Worm (Caenorhabditis elegans) whole organism, L3 larva: Measurements from ENCODE around the gene F37C12.14.

Experiments
- R02D3.7 ChIP-seq: fragments of 150-350 bp; optimal IDR thresholded peaks from 2 replicates; lab custom pipeline; 2014; ENCODE audit warnings: missing biosample characterization, missing genetic modification characterization
- ZK546.5 ChIP-seq: sonication (generic microtip); optimal IDR thresholded peaks from 2 replicates; lab custom pipeline; 2017; ENCODE audit warnings: missing biosample characterization, missing genetic modification characterization
- aly-2 ChIP-seq: fragments of 150-350 bp; optimal IDR thresholded peaks from 2 replicates; lab custom pipeline; 2014; ENCODE audit warnings: missing biosample characterization, missing genetic modification characterization
- ama-1 ChIP-seq: fragments of 150-350 bp; optimal IDR thresholded peaks from 2 replicates; lab custom pipeline; 2018
- ceh-16 ChIP-seq: sonication (generic microtip); optimal IDR thresholded peaks from 2 replicates; lab custom pipeline; 2017; ENCODE audit warnings: missing biosample characterization, missing genetic modification characterization
- ceh-28 ChIP-seq: fragments of 150-350 bp; optimal IDR thresholded peaks from 2 replicates; lab custom pipeline; 2014; ENCODE audit warnings: missing biosample characterization, missing genetic modification reagents, missing genetic modification characterization
- ceh-82 ChIP-seq: fragments of 150-350 bp; optimal IDR thresholded peaks from 2 replicates; lab custom pipeline; 2014; ENCODE audit warnings: missing biosample characterization, missing genetic modification characterization
- ceh-9 ChIP-seq: sonication (generic microtip); optimal IDR thresholded peaks from 2 replicates; lab custom pipeline; 2018; ENCODE audit warnings: missing biosample characterization, missing genetic modification characterization
- daf-12 ChIP-seq: fragments of 150-350 bp; optimal IDR thresholded peaks from 2 replicates; lab custom pipeline; 2014; ENCODE audit warnings: missing biosample characterization, missing genetic modification reagents, missing genetic modification characterization
- egl-27 ChIP-seq: sonication (generic microtip); optimal IDR thresholded peaks from 4 replicates; lab custom pipeline; 2017; ENCODE audit warnings: missing biosample characterization, missing genetic modification reagents, missing genetic modification characterization
- egl-5 ChIP-seq: fragments of 150-350 bp; optimal IDR thresholded peaks from 2 replicates; lab custom pipeline; 2017; ENCODE audit warnings: missing biosample characterization, missing genetic modification reagents, missing genetic modification characterization, inconsistent platforms
- elt-1 ChIP-seq: fragments of 150-350 bp; optimal IDR thresholded peaks from 2 replicates; lab custom pipeline; 2014; ENCODE audit warnings: missing biosample characterization, missing genetic modification characterization
- elt-2 ChIP-seq: sonication (generic microtip); optimal IDR thresholded peaks from 2 replicates; lab custom pipeline; 2016; ENCODE audit warnings: missing genetic modification reagents, mild to moderate bottlenecking, missing genetic modification characterization, missing compliant biosample characterization
- elt-3 ChIP-seq, 3 experiments: fragments of 150-350 bp in 1 of 3; sonication (generic microtip) in 2 of 3; optimal IDR thresholded peaks; 2 replicates in 2 of 3; 4 replicates in 1 of 3; lab custom pipeline; 2014 to 2017; ENCODE audit warnings: missing biosample characterization in 3 of 3, missing genetic modification characterization in 3 of 3
- eor-1 ChIP-seq, 2 experiments: fragments of 150-350 bp; optimal IDR thresholded peaks; 2 replicates each; lab custom pipeline; 2014 to 2018; ENCODE audit warnings: missing biosample characterization in 2 of 2, missing genetic modification characterization in 2 of 2
- fkh-10 ChIP-seq: sonication (generic microtip); optimal IDR thresholded peaks from 2 replicates; lab custom pipeline; 2017; ENCODE audit warnings: missing biosample characterization, missing genetic modification reagents, missing genetic modification characterization
- fkh-2 ChIP-seq: fragments of 150-350 bp; optimal IDR thresholded peaks from 2 replicates; lab custom pipeline; 2014; ENCODE audit warnings: missing biosample characterization, missing genetic modification reagents, missing genetic modification characterization
- fos-1 ChIP-seq: fragments of 150-350 bp; optimal IDR thresholded peaks from 2 replicates; lab custom pipeline; 2014; ENCODE audit warnings: missing biosample characterization, missing genetic modification characterization
- hmg-11 ChIP-seq: sonication (generic microtip); optimal IDR thresholded peaks from 2 replicates; lab custom pipeline; 2016; ENCODE audit warnings: missing genetic modification characterization, missing compliant biosample characterization
- jun-1 ChIP-seq: fragments of 150-350 bp; optimal IDR thresholded peaks from 2 replicates; lab custom pipeline; 2014; ENCODE audit warnings: missing biosample characterization, missing genetic modification reagents, missing genetic modification characterization
- lin-15B ChIP-seq: fragments of 150-350 bp; optimal IDR thresholded peaks from 2 replicates; lab custom pipeline; 2014; ENCODE audit warnings: missing biosample characterization, missing genetic modification characterization
- lin-39 ChIP-seq: fragments of 150-350 bp; optimal IDR thresholded peaks from 2 replicates; lab custom pipeline; 2018; ENCODE audit warnings: missing biosample characterization, missing genetic modification reagents, missing genetic modification characterization
- lsy-12 ChIP-seq: sonication (generic microtip); optimal IDR thresholded peaks from 2 replicates; lab custom pipeline; 2016; ENCODE audit warnings: mild to moderate bottlenecking, missing genetic modification characterization, missing compliant biosample characterization
- mdl-1 ChIP-seq: fragments of 150-350 bp; optimal IDR thresholded peaks from 2 replicates; lab custom pipeline; 2014; ENCODE audit warnings: missing biosample characterization, missing genetic modification characterization
- mml-1 ChIP-seq: fragments of 150-350 bp; sonication (generic microtip); optimal IDR thresholded peaks from 3 replicates; lab custom pipeline; 2014; ENCODE audit warnings: missing biosample characterization, missing genetic modification characterization
- nfya-1 ChIP-seq: sonication (generic microtip); optimal IDR thresholded peaks from 2 replicates; lab custom pipeline; 2017; ENCODE audit warnings: missing genetic modification characterization, mild to moderate bottlenecking, missing compliant biosample characterization, antibody characterized with exemption, moderate library complexity; ENCODE audit not compliant: insufficient read depth
- nhr-12 ChIP-seq: fragments of 150-350 bp; optimal IDR thresholded peaks from 2 replicates; lab custom pipeline; 2014; ENCODE audit warnings: missing biosample characterization, missing genetic modification characterization
- nhr-23 ChIP-seq: fragments of 150-350 bp; optimal IDR thresholded peaks from 2 replicates; lab custom pipeline; 2014; ENCODE audit warnings: missing biosample characterization, missing genetic modification reagents, missing genetic modification characterization
- nhr-237 ChIP-seq: fragments of 150-350 bp; optimal IDR thresholded peaks from 2 replicates; lab custom pipeline; 2014; ENCODE audit warnings: missing biosample characterization, missing genetic modification characterization
- nhr-25 ChIP-seq: sonication (generic microtip); optimal IDR thresholded peaks from 2 replicates; lab custom pipeline; 2017; ENCODE audit warnings: missing biosample characterization, missing genetic modification characterization
- nhr-28 ChIP-seq: fragments of 150-350 bp; optimal IDR thresholded peaks from 2 replicates; lab custom pipeline; 2014; ENCODE audit warnings: missing biosample characterization, missing genetic modification characterization
- nhr-43 ChIP-seq: sonication (generic microtip); optimal IDR thresholded peaks from 2 replicates; lab custom pipeline; 2016; ENCODE audit warnings: mild to moderate bottlenecking, missing genetic modification characterization, missing compliant biosample characterization; ENCODE audit not compliant: poor library complexity, severe bottlenecking
- nhr-67 ChIP-seq: fragments of 150-350 bp; optimal IDR thresholded peaks from 2 replicates; lab custom pipeline; 2014; ENCODE audit warnings: missing biosample characterization, missing genetic modification characterization
- nhr-76 ChIP-seq: fragments of 150-350 bp; sonication (generic microtip); optimal IDR thresholded peaks from 5 replicates; lab custom pipeline; 2014; ENCODE audit warnings: missing biosample characterization, missing genetic modification characterization
- pha-4 ChIP-seq: fragments of 150-350 bp; optimal IDR thresholded peaks from 2 replicates; lab custom pipeline; 2014; ENCODE audit warnings: missing biosample characterization, missing genetic modification reagents, missing genetic modification characterization
- pqm-1 ChIP-seq: fragments of 150-350 bp; optimal IDR thresholded peaks from 2 replicates; lab custom pipeline; 2017; ENCODE audit warnings: missing biosample characterization, missing genetic modification characterization, inconsistent platforms
- sea-2 ChIP-seq: fragments of 150-350 bp; sonication (generic microtip); optimal IDR thresholded peaks from 4 replicates; lab custom pipeline; 2014; ENCODE audit warnings: missing biosample characterization, missing genetic modification reagents, missing genetic modification characterization
- skn-1 ChIP-seq: fragments of 150-350 bp; optimal IDR thresholded peaks from 2 replicates; lab custom pipeline; 2014; ENCODE audit warnings: missing biosample characterization, missing genetic modification characterization
- snpc-4 ChIP-seq: fragments of 150-350 bp; optimal IDR thresholded peaks from 2 replicates; lab custom pipeline; 2014; ENCODE audit warnings: missing biosample characterization, missing genetic modification characterization
- unc-39 ChIP-seq: sonication (generic microtip); optimal IDR thresholded peaks from 4 replicates; lab custom pipeline; 2017; ENCODE audit warnings: missing biosample characterization, missing genetic modification characterization
- unc-62 ChIP-seq: fragments of 150-350 bp; sonication (generic microtip); optimal IDR thresholded peaks from 4 replicates; lab custom pipeline; 2014; ENCODE audit warnings: missing biosample characterization, missing genetic modification reagents, missing genetic modification characterization
- zag-1 ChIP-seq: fragments of 150-350 bp; optimal IDR thresholded peaks from 2 replicates; lab custom pipeline; 2014; ENCODE audit warnings: missing biosample characterization, missing genetic modification characterization
- ztf-11 ChIP-seq: fragments of 150-350 bp; optimal IDR thresholded peaks from 2 replicates; lab custom pipeline; 2014; ENCODE audit warnings: missing biosample characterization, missing genetic modification characterization
- ztf-4 ChIP-seq: fragments of 150-350 bp; optimal IDR thresholded peaks from 2 replicates; lab custom pipeline; 2014; ENCODE audit warnings: missing biosample characterization, missing genetic modification characterization

F37C12.14 gene

DNA sequence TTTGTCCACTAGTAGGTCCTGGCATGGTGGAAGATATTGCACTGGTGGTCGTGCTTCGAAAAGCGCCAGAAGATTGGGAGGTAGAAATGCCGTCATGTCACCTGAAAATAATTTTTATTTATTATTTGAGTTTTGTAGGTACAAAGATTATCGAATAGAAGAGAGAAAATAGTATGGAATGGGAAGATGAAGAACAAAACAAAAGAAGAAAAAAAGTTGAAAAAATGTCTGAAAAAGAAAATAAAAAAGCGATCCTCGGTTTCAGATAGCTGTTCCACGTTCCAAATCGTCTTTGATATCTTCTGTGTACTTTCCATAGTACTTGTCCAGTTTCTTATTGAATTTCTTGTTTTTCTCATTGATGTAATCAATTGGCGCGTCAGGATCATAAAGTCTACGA is 24.3 kb downstream of the F37C12.14 start, which contains the start of gene rnp-7:
Gene rnp-7, minus strand, starts transcription at position 101 of the 400 bp plus-strand sequence.
- TF ChIP-seq unc-62 = no peak
- TF ChIP-seq ceh-9 (tag; lab: Kevin White, UChicago) = no peak
- TF ChIP-seq elt-3 (tag; optimal IDR thresholded peaks at IDR 0.05; lab: Kevin White, UChicago) = no peak
- no peak for TF ChIP-seq egl-5 (tag; lab: Kevin White, UChicago)
- TF ChIP-seq pha-4 (tag; lab: Kevin White, UChicago) = no peak
- TF ChIP-seq ama-1 (lab: Kevin White, UChicago) = no peak
- TF ChIP-seq sea-2 (GFP tag; lab: Kevin White, UChicago) = no peak
- TF ChIP-seq daf-12 (tag; lab: Kevin White, UChicago) = no peak
- TF ChIP-seq, all 47 proteins: peak for 0

DNA sequence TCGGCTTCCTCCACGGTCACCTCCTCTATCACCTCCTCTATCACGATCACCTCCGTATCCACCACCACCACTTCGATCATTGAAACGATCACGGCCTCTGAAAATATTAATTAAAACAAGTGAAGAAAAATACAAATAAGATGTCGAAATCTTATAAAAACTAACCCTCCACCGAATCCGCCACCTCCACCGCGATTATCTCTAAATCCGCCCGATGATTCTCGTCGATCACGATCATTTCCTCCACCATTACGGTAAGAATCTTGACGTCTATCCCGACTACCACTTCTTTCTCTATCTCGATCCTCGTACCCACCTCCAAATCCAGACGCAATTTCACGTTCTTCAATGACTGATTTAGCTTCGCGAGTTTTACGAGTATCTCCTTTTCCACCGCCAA is 26.1 kb downstream of the F37C12.14 start:
- no peak for TF ChIP-seq fkh-10 (GFP tag; lab: Kevin White, UChicago)
- no peak for TF ChIP-seq lin-15B (tag; lab: Kevin White, UChicago)
- no peak for TF ChIP-seq nhr-237 (tag; lab: Kevin White, UChicago)
- TF ChIP-seq fos-1 = no peak
- no peak for TF ChIP-seq skn-1 (tag; lab: Kevin White, UChicago)
- no peak for TF ChIP-seq elt-2
- TF ChIP-seq nhr-43 (tag; lab: Kevin White, UChicago) = no peak
- TF ChIP-seq nhr-67 = no peak
- no peak for TF ChIP-seq unc-62
- no peak for TF ChIP-seq mml-1 (tag; lab: Kevin White, UChicago)
- no peak for TF ChIP-seq nhr-28
- TF ChIP-seq zag-1 = no peak
- TF ChIP-seq, all 47 proteins: peak for 0

DNA sequence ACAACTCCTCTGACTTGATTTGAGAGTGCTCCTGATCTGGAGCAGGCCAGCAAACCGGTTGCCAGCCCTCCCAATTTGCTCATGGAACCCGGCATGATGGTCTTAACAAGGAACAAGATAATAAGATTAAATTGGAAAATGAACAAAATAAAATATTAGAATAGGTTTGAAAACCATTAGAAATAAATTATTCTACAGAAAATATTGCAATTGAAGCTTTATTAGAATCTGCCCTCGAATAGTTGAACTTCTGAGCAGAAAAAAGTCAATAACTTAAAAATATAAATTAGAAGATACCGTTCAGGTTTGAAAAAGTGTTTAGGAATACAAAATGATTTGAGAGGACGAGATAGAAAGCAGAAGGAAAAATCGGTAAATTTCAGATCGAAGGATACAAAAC is 26.7 kb downstream of the F37C12.14 start, which contains the start of gene nuo-4:
Gene nuo-4, minus strand, starts transcription at position 101 of the 400 bp plus-strand sequence.
- TF ChIP-seq ceh-16 (tag; lab: Kevin White, UChicago) = no peak
- no peak for TF ChIP-seq ZK546.5 (tag; lab: Kevin White, UChicago)

ce11 chrIII:7155631-7156030 is 29.7 kb downstream of the F37C12.14 start:
- TF ChIP-seq elt-2 (peak; percentile 83), ceh-82 (tag; lab: Kevin White, UChicago) (peak; percentile 52), pqm-1 (tag; lab: Kevin White, UChicago) (peak; percentile 47), daf-12 (tag; lab: Kevin White, UChicago) (no peak), nhr-76 (tag; lab: Kevin White, UChicago) (no peak), lin-15B (tag; lab: Kevin White, UChicago) (peak; percentile 74), fkh-2 (tag; lab: Kevin White, UChicago) (no peak), mml-1 (tag; lab: Kevin White, UChicago) (no peak), nhr-12 (tag; lab: Kevin White, UChicago) (no peak), snpc-4 (tag; lab: Kevin White, UChicago) (peak; percentile 88), nhr-237 (tag; lab: Kevin White, UChicago) (no peak), nhr-28 (no peak), unc-39 (tag; lab: Kevin White, UChicago) (no peak), ceh-28 (tag; lab: Kevin White, UChicago) (peak; percentile 89), nfya-1 (tag; lab: Kevin White, UChicago) (peak; percentile 94), zag-1 (peak; percentile 81), fkh-10 (GFP tag; lab: Kevin White, UChicago) (peak; percentile 98), nhr-67 (peak; percentile 15), ceh-9 (tag; lab: Kevin White, UChicago) (no peak), nhr-23 (peak; percentile 85), ceh-16 (tag; lab: Kevin White, UChicago) (no peak), egl-27 (tag; lab: Kevin White, UChicago) (peak; percentile 97), jun-1 (tag; lab: Kevin White, UChicago) (peak; percentile 89), elt-1 (tag; lab: Kevin White, UChicago) (peak; percentile 40), aly-2 (tag; lab: Kevin White, UChicago) (no peak), lin-39 (tag; lab: Kevin White, UChicago) (peak; percentile 67), R02D3.7 (tag; lab: Kevin White, UChicago) (peak; percentile 75), fos-1 (peak; percentile 34), lsy-12 (tag; lab: Kevin White, UChicago) (peak; percentile 87), sea-2 (GFP tag; lab: Kevin White, UChicago) (peak; percentile 13), egl-5 (tag; lab: Kevin White, UChicago) (peak; percentile 85), mdl-1 (tag; lab: Kevin White, UChicago) (peak; percentile 98), hmg-11 (tag; lab: Kevin White, UChicago) (peak; percentile 92), elt-3 (tag; optimal IDR thresholded peaks at IDR 0.05; lab: Kevin White, UChicago) (no peak), eor-1 (tag; optimal IDR thresholded peaks at IDR 0.05; lab: Kevin White, UChicago) (no peak), ztf-4 (tag; lab: Kevin White, UChicago) (no peak), nhr-43 (tag; lab: Kevin White, UChicago) (peak; percentile 80), ama-1 (lab: Kevin White, UChicago) (peak; percentile 79), pha-4 (tag; lab: Kevin White, UChicago) (peak; percentile 92), ztf-11 (tag; lab: Kevin White, UChicago) (no peak), ZK546.5 (tag; lab: Kevin White, UChicago) (peak; percentile 17), nhr-25 (peak; percentile 87), unc-62 (peak; percentile 69)
